Fruit fly (Drosophila melanogaster) whole organism, wandering third instar larva: ENCODE results near the gene gkt.
A peak's percentile ranks its signal among the peaks of the same experiment; 100 is the strongest.

Source experiments
- Abd-B ChIP-seq: fragments of >200 bp; optimal IDR thresholded peaks from 2 replicates; lab custom pipeline; 2017; ENCODE audit warnings: missing biosample characterization, missing genetic modification characterization
- CG32264 ChIP-seq: fragments of 200-800 bp; sonication (Bioruptor generic); optimal IDR thresholded peaks from 2 replicates; lab custom pipeline; 2016; ENCODE audit warnings: missing biosample characterization, missing genetic modification characterization
- CG9705 ChIP-seq: fragments of 200-800 bp; sonication (Bioruptor generic); optimal IDR thresholded peaks from 2 replicates; lab custom pipeline; 2018; ENCODE audit warnings: missing biosample characterization, mild to moderate bottlenecking, missing genetic modification characterization
- CrebA ChIP-seq: fragments of 200-800 bp; sonication (Bioruptor generic); optimal IDR thresholded peaks from 2 replicates; lab custom pipeline; 2016; ENCODE audit warnings: missing biosample characterization, mild to moderate bottlenecking, missing genetic modification characterization, borderline replicate concordance
- Dfd ChIP-seq: fragments of >200 bp; optimal IDR thresholded peaks from 2 replicates; lab custom pipeline; 2017; ENCODE audit warnings: missing biosample characterization, missing genetic modification characterization
- Dif ChIP-seq: fragments of 200-275, 200-300 bp; sonication (Bioruptor generic); optimal IDR thresholded peaks from 2 replicates; lab custom pipeline; 2018; ENCODE audit warnings: missing biosample characterization, missing genetic modification characterization; ENCODE audit not compliant: partially characterized antibody
- GATAd ChIP-seq: sonication (Bioruptor generic); optimal IDR thresholded peaks from 2 replicates; lab custom pipeline; 2016; ENCODE audit warnings: missing biosample characterization, missing genetic modification characterization
- HLH106 ChIP-seq: fragments of 200-800 bp; optimal IDR thresholded peaks from 3 replicates; lab custom pipeline; 2019; ENCODE audit warnings: missing biosample characterization, mild to moderate bottlenecking, missing genetic modification characterization, moderate library complexity
- Hnf4 ChIP-seq: fragments of 200-800 bp; sonication (Bioruptor generic); optimal IDR thresholded peaks from 2 replicates; lab custom pipeline; 2016; ENCODE audit warnings: missing biosample characterization, mild to moderate bottlenecking, missing genetic modification characterization
- Hr78 ChIP-seq: fragments of >200 bp; optimal IDR thresholded peaks from 2 replicates; lab custom pipeline; 2017; ENCODE audit warnings: missing biosample characterization, missing genetic modification characterization
- Hr83 ChIP-seq: fragments of 200-300 bp; sonication (Bioruptor generic); optimal IDR thresholded peaks from 2 replicates; lab custom pipeline; 2016; ENCODE audit warnings: missing biosample characterization, mild to moderate bottlenecking, missing genetic modification characterization, moderate library complexity; ENCODE audit not compliant: poor library complexity, severe bottlenecking
- Mio ChIP-seq: sonication (Bioruptor generic); optimal IDR thresholded peaks from 2 replicates; lab custom pipeline; 2016; ENCODE audit warnings: missing biosample characterization, missing genetic modification characterization
- Myc ChIP-seq: fragments of >200 bp; optimal IDR thresholded peaks from 2 replicates; lab custom pipeline; 2017
- N ChIP-seq: fragments of >200 bp; optimal IDR thresholded peaks from 2 replicates; lab custom pipeline; 2018; ENCODE audit warnings: missing biosample characterization, missing external identifiers, missing genetic modification characterization
- OdsH ChIP-seq: fragments of 200-800 bp; sonication (Bioruptor generic); optimal IDR thresholded peaks from 2 replicates; lab custom pipeline; 2016; ENCODE audit warnings: missing biosample characterization, mild to moderate bottlenecking, missing genetic modification characterization
- Rel ChIP-seq, 2 experiments: fragments of 200-800 bp; sonication (Bioruptor generic) in 1 of 2; optimal IDR thresholded peaks; 2 replicates in 1 of 2; 3 replicates in 1 of 2; lab custom pipeline; 2016 to 2019; ENCODE audit warnings: mild to moderate bottlenecking in 2 of 2, missing biosample characterization in 2 of 2, missing genetic modification characterization in 2 of 2, moderate library complexity in 1 of 2
- Sp1 ChIP-seq: fragments of 200-800 bp; sonication (Bioruptor generic); optimal IDR thresholded peaks from 3 replicates; lab custom pipeline; 2019; ENCODE audit warnings: missing biosample characterization, mild to moderate bottlenecking, missing genetic modification characterization, moderate library complexity
- Vsx2 ChIP-seq: fragments of 200-300, 225-300 bp; sonication (Bioruptor generic); optimal IDR thresholded peaks from 2 replicates; lab custom pipeline; 2018; ENCODE audit warnings: missing biosample characterization, missing genetic modification characterization; ENCODE audit not compliant: partially characterized antibody
- br ChIP-seq: fragments of 200-800 bp; sonication (Bioruptor generic); optimal IDR thresholded peaks from 2 replicates; lab custom pipeline; 2016; ENCODE audit warnings: missing biosample characterization, missing genetic modification characterization
- brk ChIP-seq: fragments of 200-800 bp; sonication (Bioruptor generic); optimal IDR thresholded peaks from 2 replicates; lab custom pipeline; 2016; ENCODE audit warnings: missing biosample characterization, mild to moderate bottlenecking, missing genetic modification characterization
- dl ChIP-seq, 2 experiments: fragments of 175-275, 200-275 bp in 1 of 2; fragments of 200-275 bp in 1 of 2; sonication (Bioruptor generic); optimal IDR thresholded peaks; lab custom pipeline; 2018; ENCODE audit warnings: mild to moderate bottlenecking in 2 of 2, missing biosample characterization in 2 of 2, missing genetic modification characterization in 2 of 2, moderate library complexity in 2 of 2; ENCODE audit not compliant: partially characterized antibody in 2 of 2, insufficient read depth in 1 of 2
- dmrt93B ChIP-seq: fragments of 200-800 bp; sonication (Bioruptor generic); optimal IDR thresholded peaks from 2 replicates; lab custom pipeline; 2018; ENCODE audit warnings: missing biosample characterization, mild to moderate bottlenecking, missing genetic modification characterization
- dsf ChIP-seq: sonication (Bioruptor generic); optimal IDR thresholded peaks from 2 replicates; lab custom pipeline; 2016; ENCODE audit warnings: missing biosample characterization, missing genetic modification characterization, borderline replicate concordance
- ey ChIP-seq: fragments of 200-800 bp; sonication (Bioruptor generic); optimal IDR thresholded peaks from 2 replicates; lab custom pipeline; 2016; ENCODE audit warnings: missing biosample characterization, missing genetic modification characterization
- foxo ChIP-seq, 2 experiments: fragments of 200-800 bp; sonication (Bioruptor generic); optimal IDR thresholded peaks; 2 replicates in 1 of 2; 3 replicates in 1 of 2; lab custom pipeline; 2016 to 2017; ENCODE audit warnings: missing biosample characterization in 2 of 2, missing genetic modification characterization in 2 of 2
- fru ChIP-seq: fragments of 200-800 bp; sonication (Bioruptor generic); optimal IDR thresholded peaks from 3 replicates; lab custom pipeline; 2016; ENCODE audit warnings: missing biosample characterization, mild to moderate bottlenecking, missing genetic modification characterization
- h ChIP-seq: fragments of 200-800 bp; sonication (Bioruptor generic); optimal IDR thresholded peaks from 3 replicates; lab custom pipeline; 2016; ENCODE audit warnings: missing biosample characterization, mild to moderate bottlenecking, missing genetic modification characterization
- jim ChIP-seq: fragments of 175-275, 200-325 bp; sonication (Bioruptor generic); optimal IDR thresholded peaks from 2 replicates; lab custom pipeline; 2016; ENCODE audit warnings: missing biosample characterization, mild to moderate bottlenecking, missing genetic modification characterization
- lola ChIP-seq: fragments of >200 bp; optimal IDR thresholded peaks from 2 replicates; lab custom pipeline; 2017; ENCODE audit warnings: missing biosample characterization, missing genetic modification characterization
- pan ChIP-seq: fragments of >200 bp; optimal IDR thresholded peaks from 2 replicates; lab custom pipeline; 2017
- psq ChIP-seq: fragments of 200-800 bp; sonication (Bioruptor generic); optimal IDR thresholded peaks from 3 replicates; lab custom pipeline; 2017; ENCODE audit warnings: missing biosample characterization, mild to moderate bottlenecking, missing genetic modification characterization, moderate library complexity
- rgr ChIP-seq: fragments of 200-800 bp; sonication (Bioruptor generic); optimal IDR thresholded peaks from 3 replicates; lab custom pipeline; 2016; ENCODE audit warnings: missing biosample characterization, mild to moderate bottlenecking, missing genetic modification characterization
- sage ChIP-seq: fragments of 200-800 bp; sonication (Bioruptor generic); optimal IDR thresholded peaks from 2 replicates; lab custom pipeline; 2016; ENCODE audit warnings: missing biosample characterization, mild to moderate bottlenecking, missing genetic modification characterization
- sv ChIP-seq: fragments of 200-800 bp; sonication (Bioruptor generic); optimal IDR thresholded peaks from 3 replicates; lab custom pipeline; 2016; ENCODE audit warnings: missing biosample characterization, missing genetic modification characterization
- tai ChIP-seq: sonication (Bioruptor generic); optimal IDR thresholded peaks from 2 replicates; lab custom pipeline; 2016; ENCODE audit warnings: missing biosample characterization, missing genetic modification characterization
- usp ChIP-seq: fragments of >200 bp; optimal IDR thresholded peaks from 2 replicates; lab custom pipeline; 2017; ENCODE audit warnings: missing biosample characterization, missing genetic modification characterization
- woc ChIP-seq: sonication (Bioruptor generic); optimal IDR thresholded peaks from 2 replicates; lab custom pipeline; 2016; ENCODE audit warnings: missing biosample characterization, mild to moderate bottlenecking, missing genetic modification characterization

The gkt gene

dm6 chr2L:3130417-3130816 lies 29.3 kb upstream of the gkt start:
- no peak for TF ChIP-seq CG9705
- TF ChIP-seq psq (GFP tag; lab: Kevin White, UChicago), result no peak
- TF ChIP-seq jim (GFP tag; lab: Kevin White, UChicago), result no peak

DNA sequence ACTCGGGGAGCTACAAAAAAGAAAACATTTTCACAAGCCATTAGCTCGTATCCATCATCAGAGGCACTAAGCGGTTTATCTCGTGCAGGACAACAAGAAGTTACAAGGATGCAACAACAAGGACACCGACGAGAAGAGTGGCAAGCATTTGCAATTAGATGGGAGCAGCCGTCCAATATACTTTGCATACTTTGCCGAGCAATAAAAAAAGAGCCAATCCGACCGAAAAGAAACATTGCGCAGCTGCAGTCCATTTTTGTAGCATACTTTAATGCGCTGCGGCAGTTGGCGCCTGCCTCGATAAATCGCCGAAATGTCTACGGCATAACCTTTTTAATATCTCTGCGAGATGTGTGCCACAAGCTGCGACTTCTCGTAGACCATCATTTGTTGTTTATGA lies 28.1 kb upstream of the gkt start:
- TF ChIP-seq woc (no peak), Myc (lab: Kevin White, UChicago) (peak; percentile 75), br (GFP tag; lab: Kevin White, UChicago) (no peak), Rel (GFP tag; optimal IDR thresholded peaks at IDR 0.05; lab: Kevin White, UChicago) (no peak), Rel (tag; optimal IDR thresholded peaks at IDR 0.05; lab: Kevin White, UChicago) (no peak), pan (lab: Kevin White, UChicago) (no peak), sv (GFP tag; lab: Kevin White, UChicago) (no peak), Hnf4 (GFP tag; lab: Kevin White, UChicago) (no peak), Hr83 (GFP tag; lab: Kevin White, UChicago) (no peak), Dfd (GFP tag; lab: Kevin White, UChicago) (no peak), N (GFP tag; lab: Kevin White, UChicago) (peak; percentile 83), Abd-B (peak; percentile 44), dsf (no peak), h (GFP tag; lab: Kevin White, UChicago) (no peak), dl (GFP tag; optimal IDR thresholded peaks at IDR 0.05; lab: Kevin White, UChicago; ENCODE audit: insufficient read depth in 1 of 2, partially characterized antibody in 2 of 2) (no peak), Mio (no peak), ey (GFP tag; lab: Kevin White, UChicago) (no peak), HLH106 (tag; lab: Kevin White, UChicago) (no peak), fru (no peak), usp (GFP tag; lab: Kevin White, UChicago) (no peak), CG32264 (GFP tag; lab: Kevin White, UChicago) (no peak), Hr78 (GFP tag; lab: Kevin White, UChicago) (no peak), GATAd (no peak), dmrt93B (no peak), OdsH (GFP tag; lab: Kevin White, UChicago) (no peak), CG9705 (no peak), Vsx2 (peak; percentile 36), rgr (no peak), tai (GFP tag; lab: Kevin White, UChicago) (no peak), brk (GFP tag; lab: Kevin White, UChicago) (no peak), Dif (GFP tag; lab: Kevin White, UChicago) (no peak), lola (GFP tag; lab: Kevin White, UChicago) (no peak), foxo (GFP tag; optimal IDR thresholded peaks at IDR 0.05; lab: Kevin White, UChicago) (no peak), Sp1 (GFP tag; lab: Kevin White, UChicago) (no peak), jim (GFP tag; lab: Kevin White, UChicago) (no peak)

- TF ChIP-seq Hr83 (GFP tag; lab: Kevin White, UChicago) (no peak), psq (GFP tag; lab: Kevin White, UChicago) (no peak), lola (GFP tag; lab: Kevin White, UChicago) (no peak), Hr78 (GFP tag; lab: Kevin White, UChicago) (no peak), sage (GFP tag; lab: Kevin White, UChicago) (no peak), CrebA (GFP tag; lab: Kevin White, UChicago) (no peak), Myc (lab: Kevin White, UChicago) (no peak), Hnf4 (GFP tag; lab: Kevin White, UChicago) (no peak), rgr (no peak), h (GFP tag; lab: Kevin White, UChicago) (no peak), OdsH (GFP tag; lab: Kevin White, UChicago) (no peak), br (GFP tag; lab: Kevin White, UChicago) (no peak), pan (lab: Kevin White, UChicago) (no peak), Abd-B (no peak)
Measured at dm6 chr2L:3143908-3144307, 15.8 kb upstream of the gkt start.
